Worm (Caenorhabditis elegans): ENCODE results near the gene F48F7.5.
A peak's percentile ranks its signal among the peaks of the same experiment; 100 is the strongest.

Gene F48F7.5

DNA sequence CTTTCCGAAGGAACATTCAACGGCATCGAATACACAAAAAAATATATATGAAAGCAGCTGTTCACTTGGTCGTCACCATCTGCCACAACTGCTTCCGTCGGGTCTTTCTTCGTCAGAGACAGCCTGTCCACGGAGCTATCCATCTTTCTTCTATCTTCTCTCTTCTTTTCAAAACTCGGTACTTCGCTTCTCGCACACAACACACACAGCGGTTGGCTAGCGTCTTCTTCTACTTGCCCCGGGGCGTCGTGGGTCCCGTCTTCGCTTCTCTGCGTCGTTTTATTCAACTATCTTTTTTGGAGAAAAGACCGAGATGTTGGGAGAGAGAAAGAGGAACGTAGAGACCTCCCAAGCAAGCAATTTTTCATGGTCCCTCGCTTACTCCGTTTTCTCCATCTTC, 41.2 kb downstream of the F48F7.5 start (continued):
- TF ChIP-seq lsy-2 (tag; optimal IDR thresholded peaks at IDR 0.05) (peak; percentile 38 to 69), egl-13 (tag; optimal IDR thresholded peaks at IDR 0.05) (peak; percentile 57), sup-37 (GFP tag; optimal IDR thresholded peaks at IDR 0.05) (peak; percentile 7), hlh-4 (tag; optimal IDR thresholded peaks at IDR 0.05) (no peak), mdl-1 (tag; optimal IDR thresholded peaks at IDR 0.05) (peak; percentile 9 to 15), fkh-10 (GFP tag; optimal IDR thresholded peaks at IDR 0.05) (peak; percentile 79), lir-3 (tag; optimal IDR thresholded peaks at IDR 0.05; ENCODE audit: poor library complexity) (no peak), ztf-4 (tag; optimal IDR thresholded peaks at IDR 0.05) (peak; percentile 13), nhr-20 (tag; optimal IDR thresholded peaks at IDR 0.05) (peak; percentile 38), C04F5.9 (tag; optimal IDR thresholded peaks at IDR 0.05) (no peak), vab-15 (tag; optimal IDR thresholded peaks at IDR 0.05) (no peak), lin-14 (GFP tag; optimal IDR thresholded peaks at IDR 0.05) (peak; percentile 96), pag-3 (tag; optimal IDR thresholded peaks at IDR 0.05; ENCODE audit: borderline replicate concordance, insufficient read depth) (peak; percentile 92), aly-2 (tag; optimal IDR thresholded peaks at IDR 0.05) (no peak), dpl-1 (GFP tag; optimal IDR thresholded peaks at IDR 0.05) (no peak)

DNA sequence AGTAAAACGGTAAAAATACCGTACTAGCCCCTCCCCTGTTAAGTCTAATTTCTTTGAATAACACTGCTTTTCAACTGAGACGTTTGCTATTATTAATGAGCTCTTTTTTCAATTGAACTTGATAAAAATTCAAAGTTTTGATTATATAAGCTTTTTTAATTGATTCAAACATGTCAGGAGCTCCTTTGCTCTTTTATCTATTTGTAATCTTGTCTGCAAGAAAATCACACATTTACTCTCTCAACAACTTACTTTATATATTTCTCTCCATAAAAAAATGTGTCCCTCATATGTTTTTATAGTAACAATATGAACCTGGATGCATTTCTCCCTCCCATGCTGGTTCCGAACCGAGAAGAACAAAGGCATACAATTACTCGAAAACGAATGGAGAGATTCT, 44.8 kb downstream of the F48F7.5 start, which contains the start of gene C04C11.1:
C04C11.1 (plus strand) TSS at position 301 of the 400 bp plus-strand sequence.
- TF ChIP-seq snu-23 (GFP tag; optimal IDR thresholded peaks at IDR 0.05) (no peak), lin-39 (tag; optimal IDR thresholded peaks at IDR 0.05) (no peak), pqm-1 (tag; optimal IDR thresholded peaks at IDR 0.05) (no peak), skn-1 (tag; optimal IDR thresholded peaks at IDR 0.05) (no peak), C16A3.4 (tag; optimal IDR thresholded peaks at IDR 0.05) (no peak), lin-13 (GFP tag; optimal IDR thresholded peaks at IDR 0.05) (no peak), lin-15B (tag; optimal IDR thresholded peaks at IDR 0.05) (no peak), zip-4 (GFP tag; optimal IDR thresholded peaks at IDR 0.05) (no peak), sup-37 (GFP tag; optimal IDR thresholded peaks at IDR 0.05) (no peak), egl-13 (tag; optimal IDR thresholded peaks at IDR 0.05) (no peak), nhr-12 (tag; optimal IDR thresholded peaks at IDR 0.05) (no peak), aly-2 (tag; optimal IDR thresholded peaks at IDR 0.05) (no peak), nhr-90 (tag; optimal IDR thresholded peaks at IDR 0.05; ENCODE audit: poor library complexity) (no peak), isw-1 (GFP tag; IDR thresholded peaks at IDR 0.05) (no peak)

- no peak for TF ChIP-seq snu-23 (GFP tag; optimal IDR thresholded peaks at IDR 0.05)
- no peak for TF ChIP-seq dsc-1 (tag; optimal IDR thresholded peaks at IDR 0.05)
- no peak for TF ChIP-seq dpl-1 (GFP tag; optimal IDR thresholded peaks at IDR 0.05)
- peak in 1 of 2 experiments; percentile 26 for TF ChIP-seq lin-35 (GFP tag; optimal IDR thresholded peaks at IDR 0.05)
- no peak for TF ChIP-seq ceh-88 (GFP tag; IDR thresholded peaks at IDR 0.05)
- TF ChIP-seq lin-15B (tag; optimal IDR thresholded peaks at IDR 0.05), result no peak
- TF ChIP-seq zag-1 (tag; optimal IDR thresholded peaks at IDR 0.05), result no peak
- TF ChIP-seq elt-2 (tag; optimal IDR thresholded peaks at IDR 0.05), result peak; percentile 50
- TF ChIP-seq lin-14 (GFP tag; optimal IDR thresholded peaks at IDR 0.05), result peak; percentile 40
- no peak for TF ChIP-seq sptf-1 (tag; optimal IDR thresholded peaks at IDR 0.05)
- TF ChIP-seq elt-3 (tag; optimal IDR thresholded peaks at IDR 0.05), result no peak
- no peak for TF ChIP-seq unc-62 (GFP tag; optimal IDR thresholded peaks at IDR 0.05)
- peak; percentile 15 for TF ChIP-seq nhr-20 (tag; optimal IDR thresholded peaks at IDR 0.05)
- no peak for TF ChIP-seq aha-1 (tag; optimal IDR thresholded peaks at IDR 0.05)
- TF ChIP-seq mdl-1 (tag; optimal IDR thresholded peaks at IDR 0.05), result no peak
- no peak for TF ChIP-seq blmp-1 (tag; optimal IDR thresholded peaks at IDR 0.05)
These were observed 49.0 kb downstream of the F48F7.5 start for ce11 chrX:14024400-14024953.

All from whole organism, L1 larva.